Fruit fly (Drosophila melanogaster) whole organism, embryonic: ENCODE data around the gene arx.

Source experiments
- Asciz ChIP-seq: fragments of 200-800 bp; sonication (Bioruptor generic); optimal IDR thresholded peaks from 2 replicates; lab custom pipeline; 2017; ENCODE audit warnings: missing biosample characterization, mild to moderate bottlenecking, missing genetic modification characterization, missing genetic modification reagents
- CG10209 ChIP-seq: fragments of 200-800 bp; sonication (Bioruptor generic); optimal IDR thresholded peaks from 3 replicates; lab custom pipeline; 2017; ENCODE audit warnings: missing biosample characterization, mild to moderate bottlenecking, missing genetic modification characterization, missing genetic modification reagents
- CG10267 ChIP-seq: fragments of 200-800 bp; sonication (Bioruptor generic); optimal IDR thresholded peaks from 2 replicates; lab custom pipeline; 2018; ENCODE audit warnings: missing biosample characterization, mild to moderate bottlenecking, missing genetic modification characterization, moderate library complexity
- CG10274 ChIP-seq: fragments of 200-800 bp; sonication (Bioruptor generic); optimal IDR thresholded peaks from 3 replicates; lab custom pipeline; 2017; ENCODE audit warnings: missing biosample characterization, mild to moderate bottlenecking, missing genetic modification characterization
- CG10959 ChIP-seq: fragments of 200-800 bp; sonication (Bioruptor generic); IDR thresholded peaks from 2 replicates; pipeline ENCODE4 v1.3.6; 2022; ENCODE audit warnings: missing biosample characterization, missing genetic modification characterization
- CG11695 ChIP-seq: fragments of 200-800 bp; sonication (Bioruptor generic); IDR thresholded peaks from 3 replicates; pipeline ENCODE4 v1.3.6; 2022; ENCODE audit warnings: missing biosample characterization, missing genetic modification characterization
- CG14441 ChIP-seq: fragments of 200-800 bp; sonication (Bioruptor generic); IDR thresholded peaks from 2 replicates; pipeline ENCODE4 v1.3.6; 2022; ENCODE audit warnings: missing biosample characterization, missing genetic modification characterization
- CG18764 ChIP-seq: fragments of 200-800 bp; sonication (Bioruptor generic); optimal IDR thresholded peaks from 3 replicates; lab custom pipeline; 2016; ENCODE audit warnings: missing biosample characterization, missing genetic modification characterization
- CG2116 ChIP-seq: fragments of 200-800 bp; sonication (Bioruptor generic); optimal IDR thresholded peaks from 3 replicates; lab custom pipeline; 2018; ENCODE audit warnings: missing biosample characterization, mild to moderate bottlenecking, missing genetic modification characterization
- CG2202 ChIP-seq: fragments of 200-800 bp; sonication (Bioruptor generic); optimal IDR thresholded peaks from 2 replicates; lab custom pipeline; 2018; ENCODE audit warnings: missing biosample characterization, mild to moderate bottlenecking, missing genetic modification characterization
- CG30403 ChIP-seq: fragments of 200-800 bp; sonication (Bioruptor generic); optimal IDR thresholded peaks from 3 replicates; lab custom pipeline; 2016; ENCODE audit warnings: missing biosample characterization, missing genetic modification characterization
- CG3726 ChIP-seq: fragments of 200-800 bp; sonication (Bioruptor generic); IDR thresholded peaks from 3 replicates; pipeline ENCODE4, ENCODE4 v1.3.6; 2022; ENCODE audit warnings: missing biosample characterization, missing genetic modification characterization
- CG3847 ChIP-seq: fragments of 200-800 bp; sonication (Bioruptor generic); IDR thresholded peaks from 2 replicates; pipeline ENCODE4 v1.3.6; 2022; ENCODE audit warnings: missing biosample characterization, missing genetic modification characterization
- CG4282 ChIP-seq: fragments of 200-800 bp; sonication (Bioruptor generic); optimal IDR thresholded peaks from 2 replicates; lab custom pipeline; 2016; ENCODE audit warnings: missing biosample characterization, missing genetic modification characterization
- CG4820 ChIP-seq: fragments of 200-800 bp; sonication (Bioruptor generic); optimal IDR thresholded peaks from 3 replicates; lab custom pipeline; 2016; ENCODE audit warnings: missing biosample characterization, missing genetic modification characterization
- CG5180 ChIP-seq: fragments of 200-800 bp; sonication (Bioruptor generic); optimal IDR thresholded peaks from 3 replicates; lab custom pipeline; 2017; ENCODE audit warnings: missing biosample characterization, missing genetic modification characterization, mild to moderate bottlenecking, moderate library complexity, missing genetic modification reagents
- CG7357 ChIP-seq: fragments of 200-800 bp; sonication (Bioruptor generic); IDR thresholded peaks from 3 replicates; pipeline ENCODE4 v1.3.6; 2022; ENCODE audit warnings: missing biosample characterization, missing genetic modification characterization
- CG7372 ChIP-seq: fragments of 200-800 bp; sonication (Bioruptor generic); IDR thresholded peaks from 2 replicates; pipeline ENCODE4 v1.3.6; 2022; ENCODE audit warnings: missing biosample characterization, missing genetic modification characterization
- CG7987 ChIP-seq: fragments of 200-800 bp; sonication (Bioruptor generic); optimal IDR thresholded peaks from 2 replicates; lab custom pipeline; 2018; ENCODE audit warnings: missing biosample characterization, mild to moderate bottlenecking, missing genetic modification characterization, moderate library complexity
- CG8281 ChIP-seq: fragments of 200-800 bp; sonication (Bioruptor generic); optimal IDR thresholded peaks from 2 replicates; lab custom pipeline; 2018; ENCODE audit warnings: missing biosample characterization, mild to moderate bottlenecking, missing genetic modification characterization, moderate library complexity
- Camta ChIP-seq: fragments of 200-800 bp; sonication (Bioruptor generic); optimal IDR thresholded peaks from 2 replicates; lab custom pipeline; 2016; ENCODE audit warnings: missing biosample characterization, missing genetic modification characterization
- Dbx ChIP-seq: fragments of 200-800 bp; sonication (Bioruptor generic); IDR thresholded peaks from 3 replicates; pipeline ENCODE4 v1.3.6; 2022; ENCODE audit warnings: missing biosample characterization, missing genetic modification characterization
- Dll ChIP-seq: fragments of 200-800 bp; sonication (Bioruptor generic); IDR thresholded peaks from 4 replicates; pipeline ENCODE4 v1.3.6; 2022; ENCODE audit warnings: missing biosample characterization, missing genetic modification characterization; ENCODE audit not compliant: partially characterized antibody
- Pdp1 ChIP-seq, 2 experiments: fragments of 200-800 bp; sonication (Bioruptor generic); optimal IDR thresholded peaks; 3 replicates each; lab custom pipeline; 2016; ENCODE audit warnings: missing biosample characterization in 2 of 2, missing genetic modification characterization in 2 of 2, mild to moderate bottlenecking in 1 of 2, moderate library complexity in 1 of 2
- Sin3A ChIP-seq: fragments of >200 bp; optimal IDR thresholded peaks from 2 replicates; lab custom pipeline; 2018
- Sry-β ChIP-seq: fragments of 200-800 bp; sonication (Bioruptor generic); optimal IDR thresholded peaks from 2 replicates; lab custom pipeline; 2018; ENCODE audit warnings: missing biosample characterization, mild to moderate bottlenecking, missing genetic modification characterization, moderate library complexity
- Trl ChIP-seq, 3 experiments: fragments of >200 bp in 2 of 3; fragments of 200-800 bp in 1 of 3; sonication (Bioruptor generic) in 1 of 3; optimal IDR thresholded peaks; 2 replicates in 1 of 3; 3 replicates in 2 of 3; lab custom pipeline; 2016 to 2017; ENCODE audit warnings: missing biosample characterization in 1 of 3, missing genetic modification characterization in 1 of 3
- ara ChIP-seq: fragments of 200-800 bp; sonication (Bioruptor generic); IDR thresholded peaks from 2 replicates; pipeline ENCODE4 v1.3.6; 2022; ENCODE audit warnings: missing biosample characterization, missing genetic modification characterization
- ato ChIP-seq: fragments of 200-800 bp; sonication (Bioruptor generic); IDR thresholded peaks from 2 replicates; pipeline ENCODE4 v1.3.6; 2022; ENCODE audit warnings: missing biosample characterization, missing genetic modification characterization; ENCODE audit not compliant: partially characterized antibody
- bbx ChIP-seq: fragments of 200-800 bp; sonication (Bioruptor generic); IDR thresholded peaks from 2 replicates; pipeline ENCODE4 v1.3.6; 2022; ENCODE audit warnings: missing biosample characterization, missing genetic modification characterization; ENCODE audit not compliant: partially characterized antibody
- cad ChIP-seq: fragments of >200 bp; optimal IDR thresholded peaks from 2 replicates; lab custom pipeline; 2017; ENCODE audit warnings: missing biosample characterization, missing genetic modification characterization
- croc ChIP-seq: fragments of 200-800 bp; sonication (Bioruptor generic); conservative IDR thresholded peaks from 3 replicates; pipeline ENCODE4 v1.3.6; 2022; ENCODE audit warnings: missing biosample characterization, missing genetic modification characterization
- cwo ChIP-seq: fragments of 200-800 bp; sonication (Bioruptor generic); optimal IDR thresholded peaks from 3 replicates; lab custom pipeline; 2017; ENCODE audit warnings: missing biosample characterization, missing genetic modification characterization, mild to moderate bottlenecking, moderate library complexity, missing genetic modification reagents
- fd3F ChIP-seq: fragments of 200-800 bp; sonication (Bioruptor generic); optimal IDR thresholded peaks from 2 replicates; lab custom pipeline; 2018; ENCODE audit warnings: missing biosample characterization, mild to moderate bottlenecking, missing genetic modification characterization, moderate library complexity
- fd64A ChIP-seq: fragments of 200-800 bp; sonication (Bioruptor generic); optimal IDR thresholded peaks from 3 replicates; lab custom pipeline; 2018; ENCODE audit warnings: missing biosample characterization, mild to moderate bottlenecking, missing genetic modification characterization
- fu2 ChIP-seq: fragments of 200-800 bp; sonication (Bioruptor generic); optimal IDR thresholded peaks from 2 replicates; lab custom pipeline; 2016; ENCODE audit warnings: missing biosample characterization, missing genetic modification characterization
- gem ChIP-seq: fragments of 200-800 bp; sonication (Bioruptor generic); optimal IDR thresholded peaks from 2 replicates; lab custom pipeline; 2019; ENCODE audit warnings: missing biosample characterization, mild to moderate bottlenecking, missing genetic modification characterization, moderate library complexity
- kay ChIP-seq: fragments of 200-800 bp; sonication (Bioruptor generic); optimal IDR thresholded peaks from 2 replicates; lab custom pipeline; 2016; ENCODE audit warnings: missing biosample characterization, missing genetic modification characterization
- lbe ChIP-seq: fragments of 200-800 bp; sonication (Bioruptor generic); optimal IDR thresholded peaks from 2 replicates; lab custom pipeline; 2016; ENCODE audit warnings: missing biosample characterization, mild to moderate bottlenecking, missing genetic modification characterization
- mld ChIP-seq: fragments of 200-800 bp; sonication (Bioruptor generic); IDR thresholded peaks from 3 replicates; pipeline ENCODE4 v1.3.6; 2022; ENCODE audit warnings: missing biosample characterization, missing genetic modification characterization; ENCODE audit not compliant: partially characterized antibody
- nom ChIP-seq: fragments of 200-800 bp; sonication (Bioruptor generic); optimal IDR thresholded peaks from 2 replicates; lab custom pipeline; 2017; ENCODE audit warnings: missing biosample characterization, missing genetic modification characterization, mild to moderate bottlenecking, moderate library complexity, missing genetic modification reagents
- pan ChIP-seq, 4 experiments: fragments of >200 bp in 3 of 4; fragments of 200-800 bp in 1 of 4; sonication (Bioruptor generic) in 1 of 4; optimal IDR thresholded peaks in 3 of 4; IDR thresholded peaks in 1 of 4; 2 replicates each; pipeline versions ENCODE4 v1.3.6 to Lab custom; 2017 to 2022; ENCODE audit warnings: missing biosample characterization in 2 of 4, missing genetic modification characterization in 2 of 4, mixed read lengths in 1 of 4
- pb ChIP-seq: fragments of 200-800 bp; sonication (Bioruptor generic); optimal IDR thresholded peaks from 3 replicates; lab custom pipeline; 2016; ENCODE audit warnings: missing biosample characterization, missing genetic modification characterization
- sim ChIP-seq: fragments of 200-800 bp; sonication (Bioruptor generic); IDR thresholded peaks from 2 replicates; pipeline ENCODE4 v1.3.6; 2022; ENCODE audit warnings: missing biosample characterization, missing genetic modification characterization
- sima ChIP-seq: fragments of 200-800 bp; sonication (Bioruptor generic); optimal IDR thresholded peaks from 2 replicates; lab custom pipeline; 2016; ENCODE audit warnings: missing biosample characterization, missing genetic modification characterization
- slbo ChIP-seq: fragments of 200-800 bp; sonication (Bioruptor generic); IDR thresholded peaks from 2 replicates; pipeline ENCODE4 v1.3.6; 2022; ENCODE audit warnings: missing biosample characterization, missing genetic modification characterization
- sob ChIP-seq: fragments of 200-800 bp; sonication (Bioruptor generic); IDR thresholded peaks from 2 replicates; pipeline ENCODE4 v1.3.6; 2022; ENCODE audit warnings: missing biosample characterization, missing genetic modification characterization
- yki ChIP-seq: fragments of >200 bp; optimal IDR thresholded peaks from 3 replicates; lab custom pipeline; 2018

The arx gene

dm6 chr3L:18869035-18869826 is 32.1 kb downstream of the arx start, which contains the start of gene Grx1 (continued):
- TF ChIP-seq CG7357: no peak
- TF ChIP-seq Pdp1 (GFP tag; optimal IDR thresholded peaks at IDR 0.05; lab: Kevin White, UChicago): peak; percentile 43 to 92
- peak; percentile 6 for TF ChIP-seq CG5180 (GFP tag; lab: Kevin White, UChicago)
- TF ChIP-seq CG30403 (GFP tag; lab: Kevin White, UChicago): peak; percentile 76
- TF ChIP-seq kay (GFP tag; lab: Kevin White, UChicago): peak; percentile 55
- no peak for TF ChIP-seq fu2 (GFP tag; lab: Kevin White, UChicago)
- no peak for TF ChIP-seq CG7372 (GFP tag; lab: Robert Waterston, UW)
- TF ChIP-seq Sry-β (GFP tag; lab: Kevin White, UChicago): no peak
- no peak for TF ChIP-seq sim
- TF ChIP-seq CG10959 (GFP tag; lab: Robert Waterston, UW): no peak
- TF ChIP-seq CG3847 (GFP tag; lab: Robert Waterston, UW): peak; percentile 48
- TF ChIP-seq CG14441: peak; percentile 47
- TF ChIP-seq Asciz (GFP tag; lab: Kevin White, UChicago): peak; percentile 50
- no peak for TF ChIP-seq ara
- no peak for TF ChIP-seq yki (lab: Kevin White, UChicago)
- TF ChIP-seq sima (GFP tag; lab: Kevin White, UChicago): no peak
- TF ChIP-seq nom: peak; percentile 11
- TF ChIP-seq mld (GFP tag; lab: Robert Waterston, UW): no peak
- 0 out of 3 replicates have a peak, but pooled peaks have one; percentile 41 for TF ChIP-seq Dbx (GFP tag; lab: Robert Waterston, UW)
- no peak for TF ChIP-seq Trl (optimal IDR thresholded peaks at IDR 0.05; lab: Kevin White, UChicago)
- peak; percentile 23 for TF ChIP-seq Trl (GFP tag; optimal IDR thresholded peaks at IDR 0.05; lab: Kevin White, UChicago)
- TF ChIP-seq CG4820: peak; percentile 31
- no peak for TF ChIP-seq pan (optimal IDR thresholded peaks at IDR 0.05; lab: Kevin White, UChicago)
- TF ChIP-seq pan (GFP tag; optimal IDR thresholded peaks at IDR 0.05 in 1 of 2, IDR thresholded peaks at IDR 0.05 in 1 of 2): no peak
- TF ChIP-seq CG7987 (GFP tag; lab: Kevin White, UChicago): no peak
- TF ChIP-seq ato (GFP tag; lab: Robert Waterston, UW): no peak
- TF ChIP-seq CG4282 (GFP tag; lab: Kevin White, UChicago): peak; percentile 10
- no peak for TF ChIP-seq Dll (GFP tag; lab: Robert Waterston, UW)
- peak; percentile 55 for TF ChIP-seq CG18764 (GFP tag; lab: Kevin White, UChicago)
- TF ChIP-seq CG3726 (GFP tag; lab: Robert Waterston, UW): no peak
- TF ChIP-seq CG2116 (GFP tag; lab: Kevin White, UChicago): peak; percentile 66
- peak; percentile 33; the same call in 1 of the 2 replicates for TF ChIP-seq sob (GFP tag; lab: Robert Waterston, UW)
- no peak for TF ChIP-seq CG10274 (GFP tag; lab: Kevin White, UChicago)
- TF ChIP-seq cwo: peak; percentile 14
- TF ChIP-seq Sin3A (lab: Kevin White, UChicago): no peak
- TF ChIP-seq slbo (GFP tag; lab: Robert Waterston, UW): peak; percentile 54; the same call in 1 of the 2 replicates
- TF ChIP-seq CG2202: peak; percentile 36
- peak; percentile 21 for TF ChIP-seq Camta (GFP tag; lab: Kevin White, UChicago)
- TF ChIP-seq bbx (GFP tag; lab: Robert Waterston, UW): no peak
- peak; percentile 75 for TF ChIP-seq gem (tag; lab: Kevin White, UChicago)
- TF ChIP-seq fd64A: peak; percentile 7
- peak; percentile 63 for TF ChIP-seq lbe
- TF ChIP-seq CG11695 (GFP tag; lab: Robert Waterston, UW): no peak; the same call in 2 of the 3 replicates
- no peak for TF ChIP-seq pb (GFP tag; lab: Kevin White, UChicago)
- no peak for TF ChIP-seq croc (GFP tag; lab: Robert Waterston, UW)
- TF ChIP-seq CG10209 (GFP tag; lab: Kevin White, UChicago): peak; percentile 41
- TF ChIP-seq cad (GFP tag; lab: Kevin White, UChicago): no peak
- TF ChIP-seq CG8281 (tag; lab: Kevin White, UChicago): no peak
- TF ChIP-seq CG10267 (tag; lab: Kevin White, UChicago): peak; percentile 62
- peak; percentile 58 for TF ChIP-seq fd3F
